Worm (Caenorhabditis elegans): ENCODE data around the gene ntr-2.

ntr-2 gene

ce11 chrX:14959393-14960073, 30.8 kb upstream of the ntr-2 start:
- no peak for TF ChIP-seq egl-27 (tag; optimal IDR thresholded peaks at IDR 0.05)
- TF ChIP-seq nhr-90 (tag; optimal IDR thresholded peaks at IDR 0.05; ENCODE audit: poor library complexity), result no peak
- TF ChIP-seq snu-23 (GFP tag; optimal IDR thresholded peaks at IDR 0.05), result no peak
- no peak for TF ChIP-seq nhr-47 (tag; optimal IDR thresholded peaks at IDR 0.05)
- TF ChIP-seq hlh-4 (tag; optimal IDR thresholded peaks at IDR 0.05), result no peak
- TF ChIP-seq pax-3 (tag; optimal IDR thresholded peaks at IDR 0.05), result no peak
- no peak for TF ChIP-seq elt-2 (tag; optimal IDR thresholded peaks at IDR 0.05)
- TF ChIP-seq lir-3 (tag; optimal IDR thresholded peaks at IDR 0.05; ENCODE audit: poor library complexity), result no peak
- TF ChIP-seq fkh-4 (tag; optimal IDR thresholded peaks at IDR 0.05; ENCODE audit: borderline replicate concordance), result no peak
- TF ChIP-seq lsy-2 (tag; optimal IDR thresholded peaks at IDR 0.05), result no peak
- no peak for TF ChIP-seq efl-1 (optimal IDR thresholded peaks at IDR 0.05)
- no peak for TF ChIP-seq efl-1 (GFP tag; optimal IDR thresholded peaks at IDR 0.05 in 1 of 2)
- no peak for TF ChIP-seq unc-98 (GFP tag; IDR thresholded peaks at IDR 0.05)
- no peak for TF ChIP-seq sup-37 (GFP tag; optimal IDR thresholded peaks at IDR 0.05)
- no peak for TF ChIP-seq egl-13 (tag; optimal IDR thresholded peaks at IDR 0.05)
- no peak for TF ChIP-seq unc-130 (tag; optimal IDR thresholded peaks at IDR 0.05)
- TF ChIP-seq jun-1 (tag; optimal IDR thresholded peaks at IDR 0.05), result no peak
- TF ChIP-seq unc-30 (tag; optimal IDR thresholded peaks at IDR 0.05), result no peak
- TF ChIP-seq hpl-2 (GFP tag; optimal IDR thresholded peaks at IDR 0.05), result no peak
- no peak for TF ChIP-seq sptf-1 (tag; optimal IDR thresholded peaks at IDR 0.05)
- TF ChIP-seq zag-1 (tag; optimal IDR thresholded peaks at IDR 0.05), result no peak

- TF ChIP-seq unc-130 (tag; optimal IDR thresholded peaks at IDR 0.05) (no peak), lin-35 (GFP tag; optimal IDR thresholded peaks at IDR 0.05) (no peak), lsy-2 (tag; optimal IDR thresholded peaks at IDR 0.05) (no peak)
Observed at ce11 chrX:14958401-14958800, 29.6 kb upstream of the ntr-2 start.

- TF ChIP-seq fkh-8 (tag; optimal IDR thresholded peaks at IDR 0.05) (no peak), efl-1 (optimal IDR thresholded peaks at IDR 0.05) (no peak), efl-1 (GFP tag; optimal IDR thresholded peaks at IDR 0.05 in 1 of 2) (no peak), mef-2 (tag; optimal IDR thresholded peaks at IDR 0.05) (no peak), lir-3 (tag; optimal IDR thresholded peaks at IDR 0.05; ENCODE audit: poor library complexity) (no peak), ceh-8 (GFP tag; optimal IDR thresholded peaks at IDR 0.05) (no peak), nhr-19 (GFP tag; conservative IDR thresholded peaks at IDR 0.05) (no peak), blmp-1 (tag; optimal IDR thresholded peaks at IDR 0.05) (no peak), lin-13 (GFP tag; optimal IDR thresholded peaks at IDR 0.05) (no peak), ztf-4 (tag; optimal IDR thresholded peaks at IDR 0.05) (no peak), fkh-10 (GFP tag; optimal IDR thresholded peaks at IDR 0.05) (no peak)
Observed at ce11 chrX:14957176-14957575, 28.4 kb upstream of the ntr-2 start.

ce11 chrX:14954548-14954947, 25.8 kb upstream of the ntr-2 start, which contains the start of gene pag-3:
TSS of gene pag-3 (minus strand) at chrX:14954648.
- TF ChIP-seq ztf-4 (tag; optimal IDR thresholded peaks at IDR 0.05), result no peak
- TF ChIP-seq sptf-1 (tag; optimal IDR thresholded peaks at IDR 0.05), result no peak
- TF ChIP-seq isw-1 (GFP tag; IDR thresholded peaks at IDR 0.05), result no peak
- TF ChIP-seq nhr-19 (GFP tag; conservative IDR thresholded peaks at IDR 0.05), result no peak
- no peak for TF ChIP-seq ztf-11 (tag; optimal IDR thresholded peaks at IDR 0.05)
- no peak for TF ChIP-seq lir-3 (tag; optimal IDR thresholded peaks at IDR 0.05; ENCODE audit: poor library complexity)
- TF ChIP-seq C04F5.9 (tag; optimal IDR thresholded peaks at IDR 0.05), result no peak
- TF ChIP-seq C34B4.2 (tag; optimal IDR thresholded peaks at IDR 0.05), result no peak
- TF ChIP-seq lin-35 (GFP tag; optimal IDR thresholded peaks at IDR 0.05), result no peak
- TF ChIP-seq C16A3.4 (tag; optimal IDR thresholded peaks at IDR 0.05), result no peak
- no peak for TF ChIP-seq snu-23 (GFP tag; optimal IDR thresholded peaks at IDR 0.05)
- TF ChIP-seq xbp-1 (tag; optimal IDR thresholded peaks at IDR 0.05), result no peak
- no peak for TF ChIP-seq lin-39 (tag; optimal IDR thresholded peaks at IDR 0.05)
- TF ChIP-seq ceh-63 (GFP tag; optimal IDR thresholded peaks at IDR 0.05), result no peak
- TF ChIP-seq nhr-11 (tag; optimal IDR thresholded peaks at IDR 0.05), result no peak
- no peak for TF ChIP-seq nhr-84 (tag; optimal IDR thresholded peaks at IDR 0.05)
- no peak for TF ChIP-seq unc-130 (tag; optimal IDR thresholded peaks at IDR 0.05)
